Worm (Caenorhabditis elegans) whole organism, L3 larva: ENCODE results near the gene col-138.
A peak's percentile ranks its signal among the peaks of the same experiment; 100 is the strongest.
"Not testable (repeated sequence)": the region's sequence is repeated elsewhere in the genome, so short reads cannot be mapped to it uniquely, and the experiment has no call there.

Experiments used
- R02D3.7 ChIP-seq: fragments of 150-350 bp; optimal IDR thresholded peaks from 2 replicates; lab custom pipeline; 2014; ENCODE audit warnings: missing biosample characterization, missing genetic modification characterization
- ama-1 ChIP-seq: fragments of 150-350 bp; optimal IDR thresholded peaks from 2 replicates; lab custom pipeline; 2018
- ceh-16 ChIP-seq: sonication (generic microtip); optimal IDR thresholded peaks from 2 replicates; lab custom pipeline; 2017; ENCODE audit warnings: missing biosample characterization, missing genetic modification characterization
- ceh-28 ChIP-seq: fragments of 150-350 bp; optimal IDR thresholded peaks from 2 replicates; lab custom pipeline; 2014; ENCODE audit warnings: missing biosample characterization, missing genetic modification reagents, missing genetic modification characterization
- ceh-82 ChIP-seq: fragments of 150-350 bp; optimal IDR thresholded peaks from 2 replicates; lab custom pipeline; 2014; ENCODE audit warnings: missing biosample characterization, missing genetic modification characterization
- ceh-9 ChIP-seq: sonication (generic microtip); optimal IDR thresholded peaks from 2 replicates; lab custom pipeline; 2018; ENCODE audit warnings: missing biosample characterization, missing genetic modification characterization
- daf-12 ChIP-seq: fragments of 150-350 bp; optimal IDR thresholded peaks from 2 replicates; lab custom pipeline; 2014; ENCODE audit warnings: missing biosample characterization, missing genetic modification reagents, missing genetic modification characterization
- egl-27 ChIP-seq: sonication (generic microtip); optimal IDR thresholded peaks from 4 replicates; lab custom pipeline; 2017; ENCODE audit warnings: missing biosample characterization, missing genetic modification reagents, missing genetic modification characterization
- egl-5 ChIP-seq: fragments of 150-350 bp; optimal IDR thresholded peaks from 2 replicates; lab custom pipeline; 2017; ENCODE audit warnings: missing biosample characterization, missing genetic modification reagents, missing genetic modification characterization, inconsistent platforms
- elt-1 ChIP-seq: fragments of 150-350 bp; optimal IDR thresholded peaks from 2 replicates; lab custom pipeline; 2014; ENCODE audit warnings: missing biosample characterization, missing genetic modification characterization
- elt-2 ChIP-seq: sonication (generic microtip); optimal IDR thresholded peaks from 2 replicates; lab custom pipeline; 2016; ENCODE audit warnings: missing genetic modification reagents, mild to moderate bottlenecking, missing genetic modification characterization, missing compliant biosample characterization
- fkh-10 ChIP-seq: sonication (generic microtip); optimal IDR thresholded peaks from 2 replicates; lab custom pipeline; 2017; ENCODE audit warnings: missing biosample characterization, missing genetic modification reagents, missing genetic modification characterization
- fkh-2 ChIP-seq: fragments of 150-350 bp; optimal IDR thresholded peaks from 2 replicates; lab custom pipeline; 2014; ENCODE audit warnings: missing biosample characterization, missing genetic modification reagents, missing genetic modification characterization
- fos-1 ChIP-seq: fragments of 150-350 bp; optimal IDR thresholded peaks from 2 replicates; lab custom pipeline; 2014; ENCODE audit warnings: missing biosample characterization, missing genetic modification characterization
- hmg-11 ChIP-seq: sonication (generic microtip); optimal IDR thresholded peaks from 2 replicates; lab custom pipeline; 2016; ENCODE audit warnings: missing genetic modification characterization, missing compliant biosample characterization
- jun-1 ChIP-seq: fragments of 150-350 bp; optimal IDR thresholded peaks from 2 replicates; lab custom pipeline; 2014; ENCODE audit warnings: missing biosample characterization, missing genetic modification reagents, missing genetic modification characterization
- lsy-12 ChIP-seq: sonication (generic microtip); optimal IDR thresholded peaks from 2 replicates; lab custom pipeline; 2016; ENCODE audit warnings: mild to moderate bottlenecking, missing genetic modification characterization, missing compliant biosample characterization
- mml-1 ChIP-seq: fragments of 150-350 bp; sonication (generic microtip); optimal IDR thresholded peaks from 3 replicates; lab custom pipeline; 2014; ENCODE audit warnings: missing biosample characterization, missing genetic modification characterization
- nhr-11 ChIP-seq: fragments of 150-350 bp; optimal IDR thresholded peaks from 2 replicates; lab custom pipeline; 2014; ENCODE audit warnings: missing biosample characterization, missing genetic modification characterization
- nhr-12 ChIP-seq: fragments of 150-350 bp; optimal IDR thresholded peaks from 2 replicates; lab custom pipeline; 2014; ENCODE audit warnings: missing biosample characterization, missing genetic modification characterization
- nhr-25 ChIP-seq: sonication (generic microtip); optimal IDR thresholded peaks from 2 replicates; lab custom pipeline; 2017; ENCODE audit warnings: missing biosample characterization, missing genetic modification characterization
- nhr-28 ChIP-seq: fragments of 150-350 bp; optimal IDR thresholded peaks from 2 replicates; lab custom pipeline; 2014; ENCODE audit warnings: missing biosample characterization, missing genetic modification characterization
- nhr-43 ChIP-seq: sonication (generic microtip); optimal IDR thresholded peaks from 2 replicates; lab custom pipeline; 2016; ENCODE audit warnings: mild to moderate bottlenecking, missing genetic modification characterization, missing compliant biosample characterization; ENCODE audit not compliant: poor library complexity, severe bottlenecking
- nhr-67 ChIP-seq: fragments of 150-350 bp; optimal IDR thresholded peaks from 2 replicates; lab custom pipeline; 2014; ENCODE audit warnings: missing biosample characterization, missing genetic modification characterization
- nhr-76 ChIP-seq: fragments of 150-350 bp; sonication (generic microtip); optimal IDR thresholded peaks from 5 replicates; lab custom pipeline; 2014; ENCODE audit warnings: missing biosample characterization, missing genetic modification characterization
- pha-4 ChIP-seq: fragments of 150-350 bp; optimal IDR thresholded peaks from 2 replicates; lab custom pipeline; 2014; ENCODE audit warnings: missing biosample characterization, missing genetic modification reagents, missing genetic modification characterization
- pqm-1 ChIP-seq: fragments of 150-350 bp; optimal IDR thresholded peaks from 2 replicates; lab custom pipeline; 2017; ENCODE audit warnings: missing biosample characterization, missing genetic modification characterization, inconsistent platforms
- sea-2 ChIP-seq: fragments of 150-350 bp; sonication (generic microtip); optimal IDR thresholded peaks from 4 replicates; lab custom pipeline; 2014; ENCODE audit warnings: missing biosample characterization, missing genetic modification reagents, missing genetic modification characterization
- skn-1 ChIP-seq: fragments of 150-350 bp; optimal IDR thresholded peaks from 2 replicates; lab custom pipeline; 2014; ENCODE audit warnings: missing biosample characterization, missing genetic modification characterization
- snpc-4 ChIP-seq: fragments of 150-350 bp; optimal IDR thresholded peaks from 2 replicates; lab custom pipeline; 2014; ENCODE audit warnings: missing biosample characterization, missing genetic modification characterization
- tbx-2 ChIP-seq: sonication (generic microtip); optimal IDR thresholded peaks from 2 replicates; lab custom pipeline; 2016; ENCODE audit warnings: mild to moderate bottlenecking, missing genetic modification characterization, missing compliant biosample characterization
- unc-62 ChIP-seq: fragments of 150-350 bp; sonication (generic microtip); optimal IDR thresholded peaks from 4 replicates; lab custom pipeline; 2014; ENCODE audit warnings: missing biosample characterization, missing genetic modification reagents, missing genetic modification characterization
- zag-1 ChIP-seq: fragments of 150-350 bp; optimal IDR thresholded peaks from 2 replicates; lab custom pipeline; 2014; ENCODE audit warnings: missing biosample characterization, missing genetic modification characterization
- ztf-4 ChIP-seq: fragments of 150-350 bp; optimal IDR thresholded peaks from 2 replicates; lab custom pipeline; 2014; ENCODE audit warnings: missing biosample characterization, missing genetic modification characterization

Gene col-138

ce11 chrIV:17171732-17172131, 11.8 kb downstream of the col-138 start:
- no peak for TF ChIP-seq ceh-16 (tag; lab: Kevin White, UChicago)
- peak; percentile 80 for TF ChIP-seq pha-4 (tag; lab: Kevin White, UChicago)
- TF ChIP-seq jun-1 (tag; lab: Kevin White, UChicago), result peak; percentile 74
- no peak for TF ChIP-seq nhr-76 (tag; lab: Kevin White, UChicago)
- no peak for TF ChIP-seq zag-1
- no peak for TF ChIP-seq fkh-2 (tag; lab: Kevin White, UChicago)
- TF ChIP-seq skn-1, result no peak
- peak; percentile 99 for TF ChIP-seq elt-2 (tag; lab: Kevin White, UChicago)
- TF ChIP-seq hmg-11 (tag; lab: Kevin White, UChicago), result no peak
- TF ChIP-seq pqm-1 (tag; lab: Kevin White, UChicago), result peak; percentile 98
- TF ChIP-seq snpc-4 (tag; lab: Kevin White, UChicago), result no peak
- no peak for TF ChIP-seq nhr-12 (tag; lab: Kevin White, UChicago)
- TF ChIP-seq unc-62 (GFP tag; lab: Kevin White, UChicago), result no peak

- TF ChIP-seq elt-1 (tag; lab: Kevin White, UChicago) (no peak), ceh-16 (tag; lab: Kevin White, UChicago) (no peak), ceh-28 (tag; lab: Kevin White, UChicago) (no peak), lsy-12 (no peak), mml-1 (no peak), R02D3.7 (no peak), sea-2 (GFP tag; lab: Kevin White, UChicago) (no peak), ceh-82 (tag; lab: Kevin White, UChicago) (no peak), nhr-43 (tag; lab: Kevin White, UChicago) (no peak), skn-1 (no peak), unc-62 (GFP tag; lab: Kevin White, UChicago) (no peak), nhr-67 (tag; lab: Kevin White, UChicago) (no peak), ama-1 (no peak), nhr-11 (tag; lab: Kevin White, UChicago) (no peak), elt-2 (tag; lab: Kevin White, UChicago) (no peak), fos-1 (no peak), daf-12 (tag; lab: Kevin White, UChicago) (no peak)
Measured at ce11 chrIV:17166974-17167373, 16.6 kb downstream of the col-138 start, which contains the start of gene skr-12. skr-12 (plus strand) TSS chrIV:17167274.

DNA sequence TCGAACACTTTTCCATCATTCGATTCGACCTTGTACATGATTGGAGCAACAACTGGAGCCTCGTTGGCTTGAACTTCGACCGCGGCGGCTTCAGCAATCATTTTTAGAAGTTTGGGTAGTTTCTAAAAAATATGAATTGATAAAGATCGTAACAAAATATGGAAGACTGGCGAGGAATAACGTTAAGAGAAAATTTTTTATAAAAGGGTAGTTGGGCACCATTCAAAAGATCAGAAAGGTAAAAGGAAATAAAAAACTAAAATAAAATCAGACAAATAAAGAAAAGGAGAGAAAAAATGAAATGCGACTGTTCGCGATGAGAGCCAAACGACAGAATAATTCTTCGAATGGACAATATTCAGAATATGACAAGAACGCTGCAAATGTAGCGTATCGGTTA, 17.8 kb downstream of the col-138 start, which contains the start of gene skr-8:
Gene skr-8, minus strand, starts transcription at position 101 of the 400 bp plus-strand sequence.
- TF ChIP-seq nhr-28; egl-27 (tag; lab: Kevin White, UChicago); nhr-12 (tag; lab: Kevin White, UChicago): not testable (repeated sequence)

DNA sequence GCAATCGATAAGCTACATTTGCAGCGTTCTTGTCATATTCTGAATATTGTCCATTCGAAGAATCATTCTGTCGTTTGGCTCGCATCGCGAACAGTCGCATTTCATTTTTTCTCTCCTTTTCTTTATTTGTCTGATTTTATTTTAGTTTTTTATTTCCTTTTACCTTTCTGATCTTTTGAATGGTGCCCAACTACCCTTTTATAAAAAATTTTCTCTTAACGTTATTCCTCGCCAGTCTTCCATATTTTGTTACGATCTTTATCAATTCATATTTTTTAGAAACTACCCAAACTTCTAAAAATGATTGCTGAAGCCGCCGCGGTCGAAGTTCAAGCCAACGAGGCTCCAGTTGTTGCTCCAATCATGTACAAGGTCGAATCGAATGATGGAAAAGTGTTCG, 20.3 kb downstream of the col-138 start, which contains the start of gene skr-9:
Gene skr-9, plus strand, starts transcription at position 301 of the 400 bp plus-strand sequence.
- TF ChIP-seq nhr-12, nhr-25, egl-5 (tag; lab: Kevin White, UChicago): not testable (repeated sequence)

ce11 chrIV:17162515-17162914, 21.0 kb downstream of the col-138 start, which contains the start of gene skr-13:
skr-13 (minus strand) TSS chrIV:17162615.
- no peak for TF ChIP-seq elt-1 (tag; lab: Kevin White, UChicago)
- no peak for TF ChIP-seq ceh-82 (tag; lab: Kevin White, UChicago)
- no peak for TF ChIP-seq ceh-9 (tag; lab: Kevin White, UChicago)
- TF ChIP-seq ztf-4 (tag; lab: Kevin White, UChicago), result no peak
- TF ChIP-seq snpc-4 (tag; lab: Kevin White, UChicago), result no peak
- no peak for TF ChIP-seq nhr-12 (tag; lab: Kevin White, UChicago)
- no peak for TF ChIP-seq jun-1 (tag; lab: Kevin White, UChicago)
- TF ChIP-seq tbx-2 (tag; lab: Kevin White, UChicago), result no peak
- no peak for TF ChIP-seq fkh-10
- TF ChIP-seq pha-4 (tag; lab: Kevin White, UChicago), result no peak
- no peak for TF ChIP-seq ceh-28 (tag; lab: Kevin White, UChicago)
- no peak for TF ChIP-seq mml-1
- no peak for TF ChIP-seq lsy-12
- TF ChIP-seq nhr-76 (tag; lab: Kevin White, UChicago), result no peak
- TF ChIP-seq, all 47 proteins: peak for 0
